Fruit fly (Drosophila melanogaster): Measurements from ENCODE around the gene CG12517.

Gene CG12517

DNA sequence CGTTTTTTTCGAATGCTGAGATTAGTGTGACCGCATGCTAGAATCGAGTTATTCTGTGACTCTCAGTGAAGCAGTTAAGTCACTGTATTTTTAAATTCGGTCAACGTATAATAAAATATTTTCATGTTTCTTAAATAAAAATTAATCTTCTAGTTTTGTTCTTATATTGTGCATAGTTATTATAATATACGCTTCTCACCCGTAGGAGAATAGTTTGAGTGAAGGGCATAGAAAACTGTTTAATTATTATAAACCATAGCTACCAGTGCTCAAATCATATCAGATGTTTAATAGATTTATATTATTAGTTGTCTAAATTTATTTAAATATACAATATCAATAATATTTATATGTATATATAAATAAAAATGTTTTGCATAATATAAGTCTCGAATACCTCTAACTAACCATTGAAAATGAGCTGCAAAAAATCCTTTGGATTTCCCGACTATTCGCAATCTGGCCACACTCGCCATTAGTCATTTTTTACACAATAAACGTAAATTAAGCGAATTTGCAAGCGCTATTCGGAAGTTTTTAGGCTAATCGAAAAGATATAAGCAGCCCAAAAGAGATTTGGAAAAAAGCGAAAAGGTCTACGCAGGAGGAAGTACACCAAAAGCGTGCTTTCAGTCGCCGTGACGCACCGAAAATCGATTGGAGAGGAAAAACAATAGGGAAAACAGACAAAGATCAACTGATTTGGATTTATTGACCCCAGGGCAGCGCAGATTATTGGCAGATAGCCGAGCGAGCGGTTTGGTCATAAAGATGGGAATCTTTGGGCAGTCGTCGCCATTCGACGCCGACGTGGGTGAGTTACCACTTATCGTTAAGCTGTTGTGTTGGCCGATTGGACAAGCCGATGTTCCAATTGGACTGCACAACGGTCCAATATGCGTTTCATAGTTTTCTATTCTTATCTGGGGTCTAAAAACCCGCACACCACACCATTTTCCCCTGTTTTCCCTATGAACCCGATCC is 11.6 kb upstream of the CG12517 start, which contains the start of the genes aurB and Stam:
Gene aurB, minus strand, starts transcription at position 31 of the 984 bp plus-strand sequence.
Gene Stam, plus strand, starts transcription at position 473 of the 984 bp plus-strand sequence.
- TF ChIP-seq cic (GFP tag; optimal IDR thresholded peaks at IDR 0.05) (no peak), Clk (GFP tag; optimal IDR thresholded peaks at IDR 0.05) (no peak), CG11617 (GFP tag; optimal IDR thresholded peaks at IDR 0.05) (peak; percentile 77), CG14711 (tag; optimal IDR thresholded peaks at IDR 0.05) (peak; percentile 61), Hr96 (GFP tag; optimal IDR thresholded peaks at IDR 0.05) (no peak), bab1 (GFP tag; optimal IDR thresholded peaks at IDR 0.05) (peak; percentile 58), toe (GFP tag; optimal IDR thresholded peaks at IDR 0.05) (peak; percentile 48), CG33017 (tag; optimal IDR thresholded peaks at IDR 0.05) (peak; percentile 65), kay (GFP tag; ENCODE audit: borderline replicate concordance) (peak; percentile 90), CG7045 (GFP tag; optimal IDR thresholded peaks at IDR 0.05) (peak; percentile 35), tj (GFP tag; optimal IDR thresholded peaks at IDR 0.05) (peak; percentile 35), Crg-1 (GFP tag; optimal IDR thresholded peaks at IDR 0.05) (peak; percentile 14), ovo (GFP tag; optimal IDR thresholded peaks at IDR 0.05) (no peak), CG7101 (tag; optimal IDR thresholded peaks at IDR 0.05) (peak; percentile 70), CG1620 (GFP tag; optimal IDR thresholded peaks at IDR 0.05) (no peak), CG12768 (GFP tag; optimal IDR thresholded peaks at IDR 0.05) (peak; percentile 23), pad (GFP tag; optimal IDR thresholded peaks at IDR 0.05) (peak; percentile 29), CG5204 (GFP tag; optimal IDR thresholded peaks at IDR 0.05) (peak; percentile 9), cnc (optimal IDR thresholded peaks at IDR 0.05) (no peak), Mnt (GFP tag; optimal IDR thresholded peaks at IDR 0.05) (peak; percentile 3)

DNA sequence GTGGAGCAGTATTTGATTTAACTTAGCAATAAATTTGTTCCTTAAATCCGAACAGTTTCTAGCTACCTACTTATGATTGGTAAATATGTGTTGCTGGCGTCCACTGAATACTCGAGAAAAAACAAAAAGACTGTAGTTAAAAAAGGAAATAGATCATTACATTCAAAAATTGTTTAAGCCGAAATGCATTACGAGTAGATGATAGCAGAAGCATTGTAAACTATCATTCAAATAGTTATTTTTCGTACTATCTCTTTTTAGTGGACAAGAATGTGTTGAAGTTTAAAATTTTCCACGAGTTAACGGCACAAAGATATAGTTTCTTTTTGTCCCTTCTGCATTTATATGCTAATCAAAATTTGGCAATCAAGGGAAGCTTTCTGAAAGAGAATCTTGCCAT is 18.9 kb downstream of the CG12517 start, which contains the start of gene CG14071:
Gene CG14071, minus strand, starts transcription at position 101 of the 400 bp plus-strand sequence.
- TF ChIP-seq CG11617 (GFP tag; optimal IDR thresholded peaks at IDR 0.05), result no peak
- TF ChIP-seq kay (GFP tag; ENCODE audit: borderline replicate concordance), result no peak
- TF ChIP-seq CG7045 (GFP tag; optimal IDR thresholded peaks at IDR 0.05), result no peak
- no peak for TF ChIP-seq bab1 (GFP tag; optimal IDR thresholded peaks at IDR 0.05)
- no peak for TF ChIP-seq CG1620 (GFP tag; optimal IDR thresholded peaks at IDR 0.05)
- TF ChIP-seq CG14711 (tag; optimal IDR thresholded peaks at IDR 0.05), result no peak
- TF ChIP-seq ovo (GFP tag; optimal IDR thresholded peaks at IDR 0.05), result no peak

DNA sequence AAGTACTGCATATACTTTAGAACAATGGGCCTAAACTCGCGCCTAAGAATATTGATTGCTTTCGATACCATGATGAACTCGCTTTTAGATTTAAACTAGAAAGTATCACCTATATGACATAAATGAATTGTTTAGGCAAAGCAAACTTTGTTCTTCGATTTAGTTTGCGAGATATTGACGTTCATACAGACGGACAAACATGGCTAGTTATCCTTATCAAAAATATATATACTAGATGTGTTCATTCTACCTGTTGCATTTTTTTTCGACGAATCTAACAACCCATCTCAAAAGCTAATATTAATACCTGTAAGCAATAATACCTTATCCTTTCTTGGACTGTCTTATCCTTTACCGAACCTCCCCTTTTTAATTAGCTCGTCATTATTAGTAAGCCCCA is 31.7 kb downstream of the CG12517 start, which contains the start of gene CG14070:
Gene CG14070, minus strand, starts transcription at position 101 of the 400 bp plus-strand sequence.
- TF ChIP-seq Clk (GFP tag; optimal IDR thresholded peaks at IDR 0.05), result no peak

dm6 chr2L:10908793-10909192 is 38.8 kb downstream of the CG12517 start, which contains the start of gene CG7309:
Gene CG7309 (minus strand): TSS chr2L:10908893.
- TF ChIP-seq tj (GFP tag; optimal IDR thresholded peaks at IDR 0.05) (no peak), CG12768 (GFP tag; optimal IDR thresholded peaks at IDR 0.05) (no peak), Crg-1 (GFP tag; optimal IDR thresholded peaks at IDR 0.05) (no peak), bab1 (GFP tag; optimal IDR thresholded peaks at IDR 0.05) (no peak), CG1620 (GFP tag; optimal IDR thresholded peaks at IDR 0.05) (no peak), CG5204 (GFP tag; optimal IDR thresholded peaks at IDR 0.05) (no peak), cnc (optimal IDR thresholded peaks at IDR 0.05) (no peak), CG14711 (tag; optimal IDR thresholded peaks at IDR 0.05) (no peak), CG33017 (tag; optimal IDR thresholded peaks at IDR 0.05) (no peak), CG11617 (GFP tag; optimal IDR thresholded peaks at IDR 0.05) (no peak), cic (GFP tag; optimal IDR thresholded peaks at IDR 0.05) (no peak), toe (GFP tag; optimal IDR thresholded peaks at IDR 0.05) (no peak)

DNA sequence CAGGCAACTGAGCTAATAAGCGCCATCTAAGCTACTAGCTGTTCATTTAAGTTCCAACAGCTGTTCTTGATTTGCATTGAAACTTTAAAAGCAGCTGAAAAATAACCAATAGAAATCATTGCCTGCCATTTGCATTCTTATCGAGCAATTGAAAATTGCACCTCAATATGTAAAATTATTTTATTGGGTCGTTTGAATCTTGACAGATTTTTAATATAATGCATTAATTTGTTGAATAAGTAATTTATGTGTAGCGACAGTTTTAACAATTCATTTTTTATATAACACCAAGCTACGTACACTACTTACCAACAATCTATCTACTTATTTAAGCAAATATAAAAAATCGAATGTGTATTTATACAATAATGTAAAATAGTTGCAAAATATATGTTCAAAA is 40.6 kb downstream of the CG12517 start, which contains the start of gene CG14069:
Gene CG14069, minus strand, starts transcription at position 101 of the 400 bp plus-strand sequence.
- TF ChIP-seq CG33017 (tag; optimal IDR thresholded peaks at IDR 0.05), result no peak
- TF ChIP-seq ovo (GFP tag; optimal IDR thresholded peaks at IDR 0.05), result no peak
- no peak for TF ChIP-seq CG7045 (GFP tag; optimal IDR thresholded peaks at IDR 0.05)
- no peak for TF ChIP-seq Crg-1 (GFP tag; optimal IDR thresholded peaks at IDR 0.05)
- TF ChIP-seq Mnt (GFP tag; optimal IDR thresholded peaks at IDR 0.05), result no peak
- no peak for TF ChIP-seq tj (GFP tag; optimal IDR thresholded peaks at IDR 0.05)
- no peak for TF ChIP-seq Clk (GFP tag; optimal IDR thresholded peaks at IDR 0.05)
- TF ChIP-seq pad (GFP tag; optimal IDR thresholded peaks at IDR 0.05), result no peak
- no peak for TF ChIP-seq CG5204 (GFP tag; optimal IDR thresholded peaks at IDR 0.05)

All from whole organism, adult.